Worm (Caenorhabditis elegans): Measurements from ENCODE around the gene F57B9.3.

The F57B9.3 gene

DNA sequence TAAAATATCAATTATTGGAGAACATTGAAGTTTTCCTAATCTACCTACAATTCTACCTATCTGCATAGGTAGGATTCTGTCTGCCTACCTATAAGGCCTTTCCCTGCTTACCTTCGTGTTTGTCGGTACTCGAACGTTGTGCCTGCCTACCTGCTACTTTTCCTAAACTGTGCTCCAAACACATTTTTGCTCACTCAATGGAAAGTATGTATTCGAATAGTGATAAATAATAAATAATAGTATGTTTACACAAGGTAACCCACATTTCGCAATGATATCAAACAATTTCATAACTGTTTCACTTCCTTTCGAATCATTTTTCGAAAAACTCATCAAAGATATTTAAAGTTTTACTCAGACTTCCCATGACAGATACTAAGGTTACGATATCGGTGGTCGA is at the start of gene F57B9.3:
Gene F57B9.3 (plus strand): TSS at position 301 of the 400 bp plus-strand sequence.
- TF ChIP-seq ceh-13 (GFP tag; optimal IDR thresholded peaks at IDR 0.05) (no peak), tra-4 (tag; optimal IDR thresholded peaks at IDR 0.05) (no peak), sea-1 (GFP tag; conservative IDR thresholded peaks at IDR 0.05) (no peak), pes-1 (GFP tag; IDR thresholded peaks at IDR 0.05) (no peak), hnd-1 (tag; optimal IDR thresholded peaks at IDR 0.05) (no peak), F13C5.2 (tag; optimal IDR thresholded peaks at IDR 0.05) (no peak)

- TF ChIP-seq tbx-11 (GFP tag; IDR thresholded peaks at IDR 0.05) (no peak), ets-7 (tag; optimal IDR thresholded peaks at IDR 0.05) (no peak), aly-1 (tag; optimal IDR thresholded peaks at IDR 0.05) (no peak), F13C5.2 (tag; optimal IDR thresholded peaks at IDR 0.05) (no peak), scrt-1 (GFP tag; IDR thresholded peaks at IDR 0.05) (no peak), ceh-13 (GFP tag; optimal IDR thresholded peaks at IDR 0.05) (no peak), ama-1 (optimal IDR thresholded peaks at IDR 0.05) (no peak), sea-1 (GFP tag; conservative IDR thresholded peaks at IDR 0.05) (no peak), tra-4 (tag; optimal IDR thresholded peaks at IDR 0.05) (no peak), tbx-37 (GFP tag; conservative IDR thresholded peaks at IDR 0.05) (no peak), pes-1 (GFP tag; IDR thresholded peaks at IDR 0.05) (no peak), hmbx-1 (tag; optimal IDR thresholded peaks at IDR 0.05) (no peak)
Observed at ce11 chrIII:6891560-6891959, 48.1 kb upstream of the F57B9.3 start, which contains the start of gene K04C2.5. TSS of gene K04C2.5 (minus strand) at chrIII:6891660.

- TF ChIP-seq tbx-37 (GFP tag; conservative IDR thresholded peaks at IDR 0.05) (no peak), tbx-11 (GFP tag; IDR thresholded peaks at IDR 0.05) (no peak), ceh-36 (tag; optimal IDR thresholded peaks at IDR 0.05) (no peak), F13C5.2 (tag; optimal IDR thresholded peaks at IDR 0.05) (no peak), hmg-4 (GFP tag; optimal IDR thresholded peaks at IDR 0.05) (no peak), ets-7 (tag; optimal IDR thresholded peaks at IDR 0.05) (no peak), hnd-1 (tag; optimal IDR thresholded peaks at IDR 0.05) (no peak), aly-1 (tag; optimal IDR thresholded peaks at IDR 0.05) (no peak), pes-1 (GFP tag; IDR thresholded peaks at IDR 0.05) (no peak), B0310.2 (tag; optimal IDR thresholded peaks at IDR 0.05) (no peak)
Observed at ce11 chrIII:6895166-6895565, 44.5 kb upstream of the F57B9.3 start.

DNA sequence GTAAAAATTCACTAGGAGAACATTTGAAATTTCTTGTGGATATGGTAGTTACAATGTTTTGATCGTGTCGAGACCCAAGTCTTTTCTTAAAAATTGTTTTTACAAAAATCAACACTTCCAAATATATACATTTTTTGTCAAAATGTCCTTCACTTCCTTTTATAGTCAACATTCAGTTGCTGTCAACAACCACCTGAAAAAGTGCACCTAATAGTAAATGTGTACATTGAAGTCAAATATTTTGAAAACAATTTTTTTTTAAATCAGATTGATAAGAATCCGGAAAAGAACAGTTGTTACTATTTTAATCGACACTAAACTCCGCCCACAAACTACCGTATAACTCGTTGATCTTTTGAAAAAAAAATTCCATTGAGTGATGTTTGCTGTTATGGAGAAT is 43.9 kb upstream of the F57B9.3 start:
- no peak for TF ChIP-seq ama-1 (optimal IDR thresholded peaks at IDR 0.05)
- TF ChIP-seq hmg-4 (GFP tag; optimal IDR thresholded peaks at IDR 0.05), result no peak
- TF ChIP-seq tbx-37 (GFP tag; conservative IDR thresholded peaks at IDR 0.05), result no peak
- TF ChIP-seq hnd-1 (tag; optimal IDR thresholded peaks at IDR 0.05), result no peak
- no peak for TF ChIP-seq B0310.2 (tag; optimal IDR thresholded peaks at IDR 0.05)
- no peak for TF ChIP-seq hmbx-1 (tag; optimal IDR thresholded peaks at IDR 0.05)
- no peak for TF ChIP-seq aly-1 (tag; optimal IDR thresholded peaks at IDR 0.05)

ce11 chrIII:6897587-6898064 is 42.0 kb upstream of the F57B9.3 start, which contains the start of gene T07E3.4:
TSS of gene T07E3.4 (plus strand) at chrIII:6898014.
- no peak for TF ChIP-seq pes-1 (GFP tag; IDR thresholded peaks at IDR 0.05)
- no peak for TF ChIP-seq scrt-1 (GFP tag; IDR thresholded peaks at IDR 0.05)
- no peak for TF ChIP-seq B0310.2 (tag; optimal IDR thresholded peaks at IDR 0.05)
- no peak for TF ChIP-seq ets-7 (tag; optimal IDR thresholded peaks at IDR 0.05)
- no peak for TF ChIP-seq hmg-4 (GFP tag; optimal IDR thresholded peaks at IDR 0.05)
- no peak for TF ChIP-seq tbx-11 (GFP tag; IDR thresholded peaks at IDR 0.05)
- TF ChIP-seq hmbx-1 (tag; optimal IDR thresholded peaks at IDR 0.05), result no peak
- no peak for TF ChIP-seq F13C5.2 (tag; optimal IDR thresholded peaks at IDR 0.05)
- no peak for TF ChIP-seq ceh-13 (GFP tag; optimal IDR thresholded peaks at IDR 0.05)
- TF ChIP-seq ama-1 (optimal IDR thresholded peaks at IDR 0.05), result no peak
- TF ChIP-seq tbx-37 (GFP tag; conservative IDR thresholded peaks at IDR 0.05), result no peak
- no peak for TF ChIP-seq aly-1 (tag; optimal IDR thresholded peaks at IDR 0.05)
- TF ChIP-seq flt-1 (GFP tag; IDR thresholded peaks at IDR 0.05), result no peak
- no peak for TF ChIP-seq hnd-1 (tag; optimal IDR thresholded peaks at IDR 0.05)
- no peak for TF ChIP-seq tra-4 (tag; optimal IDR thresholded peaks at IDR 0.05)

DNA sequence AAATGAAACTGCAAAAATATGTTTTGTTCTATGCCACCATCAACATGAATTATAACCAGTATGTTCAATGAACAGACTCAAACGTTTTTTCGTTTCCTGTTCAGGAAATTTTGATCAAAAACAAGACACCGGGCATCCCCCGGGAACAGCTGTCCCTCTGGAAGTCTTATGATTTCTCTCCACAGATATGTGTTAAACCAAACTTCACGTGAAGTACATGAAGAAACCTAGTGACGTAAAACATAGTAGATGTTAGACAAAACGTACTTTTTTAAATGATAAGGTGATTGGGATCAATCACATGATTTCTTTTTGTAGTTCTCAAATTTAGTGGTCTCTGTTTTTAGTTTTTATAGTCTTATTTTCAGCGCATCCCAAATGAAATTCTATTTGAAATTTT is 41.1 kb upstream of the F57B9.3 start:
- TF ChIP-seq tra-4 (tag; optimal IDR thresholded peaks at IDR 0.05) (no peak), ets-7 (tag; optimal IDR thresholded peaks at IDR 0.05) (no peak), tbx-37 (GFP tag; conservative IDR thresholded peaks at IDR 0.05) (no peak), aly-1 (tag; optimal IDR thresholded peaks at IDR 0.05) (no peak), hmbx-1 (tag; optimal IDR thresholded peaks at IDR 0.05) (no peak), ama-1 (optimal IDR thresholded peaks at IDR 0.05) (no peak), ceh-13 (GFP tag; optimal IDR thresholded peaks at IDR 0.05) (no peak), scrt-1 (GFP tag; IDR thresholded peaks at IDR 0.05) (no peak), ceh-36 (tag; optimal IDR thresholded peaks at IDR 0.05) (no peak), F13C5.2 (tag; optimal IDR thresholded peaks at IDR 0.05) (no peak), pes-1 (GFP tag; IDR thresholded peaks at IDR 0.05) (no peak), hnd-1 (tag; optimal IDR thresholded peaks at IDR 0.05) (no peak), B0310.2 (tag; optimal IDR thresholded peaks at IDR 0.05) (no peak), sea-1 (GFP tag; conservative IDR thresholded peaks at IDR 0.05) (no peak), hmg-4 (GFP tag; optimal IDR thresholded peaks at IDR 0.05) (no peak), tbx-11 (GFP tag; IDR thresholded peaks at IDR 0.05) (no peak), flt-1 (GFP tag; IDR thresholded peaks at IDR 0.05) (no peak)

DNA sequence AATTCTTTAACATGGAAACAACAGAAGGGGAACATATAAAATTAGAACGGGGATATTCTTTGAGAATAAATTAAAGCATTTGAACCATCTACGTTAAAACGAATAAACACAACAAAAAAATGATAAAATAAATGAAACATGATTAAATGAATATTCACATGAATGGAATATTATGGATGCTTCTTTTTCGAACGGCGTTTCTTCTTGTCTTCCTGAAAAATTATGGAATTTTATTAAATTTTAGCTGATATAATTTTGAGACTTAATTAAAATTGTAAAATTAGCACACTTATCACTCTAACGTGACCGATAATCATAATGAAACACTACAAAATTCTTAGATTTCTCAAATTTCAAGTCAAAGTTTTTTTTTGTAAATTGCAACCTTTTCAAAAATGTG is 39.0 kb upstream of the F57B9.3 start:
- TF ChIP-seq ceh-36 (tag; optimal IDR thresholded peaks at IDR 0.05) (no peak), hmbx-1 (tag; optimal IDR thresholded peaks at IDR 0.05) (no peak), scrt-1 (GFP tag; IDR thresholded peaks at IDR 0.05) (no peak), ceh-13 (GFP tag; optimal IDR thresholded peaks at IDR 0.05) (no peak), pes-1 (GFP tag; IDR thresholded peaks at IDR 0.05) (no peak), flt-1 (GFP tag; IDR thresholded peaks at IDR 0.05) (no peak), B0310.2 (tag; optimal IDR thresholded peaks at IDR 0.05) (no peak), tbx-11 (GFP tag; IDR thresholded peaks at IDR 0.05) (no peak), sea-1 (GFP tag; conservative IDR thresholded peaks at IDR 0.05) (no peak), ama-1 (optimal IDR thresholded peaks at IDR 0.05) (no peak), hmg-4 (GFP tag; optimal IDR thresholded peaks at IDR 0.05) (no peak), ets-7 (tag; optimal IDR thresholded peaks at IDR 0.05) (no peak), tbx-37 (GFP tag; conservative IDR thresholded peaks at IDR 0.05) (no peak), hnd-1 (tag; optimal IDR thresholded peaks at IDR 0.05) (no peak), tra-4 (tag; optimal IDR thresholded peaks at IDR 0.05) (no peak)
